Fruit fly (Drosophila melanogaster): Measurements from ENCODE around the gene CG34253.
A peak's percentile ranks its signal among the peaks of the same experiment; 100 is the strongest.

The CG34253 gene

DNA sequence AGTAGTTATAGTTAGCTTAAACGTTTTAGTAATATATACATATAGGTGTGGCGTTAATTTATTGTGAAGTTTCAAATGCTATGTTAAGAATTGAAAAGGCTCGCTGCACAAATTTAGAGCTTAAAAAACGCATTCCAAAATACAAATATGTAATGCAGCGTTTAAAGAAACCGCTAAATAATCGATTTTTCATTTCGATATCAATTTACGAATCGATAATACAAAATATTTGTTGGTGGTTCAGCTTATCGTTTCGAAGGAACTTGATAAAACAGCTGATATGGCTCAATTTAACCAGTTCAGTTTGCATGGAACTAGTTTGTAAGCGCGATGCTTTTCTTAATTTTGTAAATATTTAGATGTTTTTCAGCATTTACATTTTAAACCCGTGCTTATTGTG lies 25.5 kb upstream of the CG34253 start, which contains the start of the genes CG32195 and CG7341:
Gene CG32195 (plus strand): TSS at position 291 of the 400 bp plus-strand sequence.
Gene CG7341 (plus strand): TSS at position 291 of the 400 bp plus-strand sequence.
- TF ChIP-seq kay (GFP tag; ENCODE audit: borderline replicate concordance): no peak
- TF ChIP-seq tj (GFP tag; optimal IDR thresholded peaks at IDR 0.05): peak; percentile 2

DNA sequence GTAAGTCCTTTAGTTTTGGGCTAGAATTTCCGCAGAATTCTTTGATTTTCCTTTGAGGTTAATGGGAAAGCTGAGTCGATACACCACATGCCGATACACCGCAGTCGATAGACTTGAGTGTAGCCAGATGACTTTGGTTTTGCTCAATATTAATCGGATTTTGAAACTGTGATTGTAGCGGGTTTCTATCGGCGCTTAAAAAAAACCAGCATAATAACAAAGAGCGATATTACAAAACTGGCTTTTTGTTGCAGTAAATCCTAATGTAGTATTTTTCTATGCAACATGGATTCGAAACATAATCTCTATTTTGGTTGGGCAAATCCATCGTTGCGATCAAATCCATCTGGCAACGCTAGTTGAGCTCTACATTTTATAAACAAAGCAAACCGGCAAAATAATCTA lies 22.3 kb upstream of the CG34253 start, which contains the start of the genes Polr3D and mus304:
Gene Polr3D (minus strand): TSS at position 116 of the 405 bp plus-strand sequence.
Gene mus304 (plus strand): TSS at position 356 of the 405 bp plus-strand sequence.
- TF ChIP-seq toe (GFP tag; optimal IDR thresholded peaks at IDR 0.05) (peak; percentile 76), Crg-1 (GFP tag; optimal IDR thresholded peaks at IDR 0.05) (peak; percentile 40), CG12768 (GFP tag; optimal IDR thresholded peaks at IDR 0.05) (no peak), bab1 (GFP tag; optimal IDR thresholded peaks at IDR 0.05) (peak; percentile 29), cic (GFP tag; optimal IDR thresholded peaks at IDR 0.05) (no peak), CG14711 (tag; optimal IDR thresholded peaks at IDR 0.05) (peak; percentile 2), Mnt (GFP tag; optimal IDR thresholded peaks at IDR 0.05) (peak; percentile 50), CG1620 (GFP tag; optimal IDR thresholded peaks at IDR 0.05) (peak; percentile 29), cnc (optimal IDR thresholded peaks at IDR 0.05) (no peak), CG7101 (tag; optimal IDR thresholded peaks at IDR 0.05) (peak; percentile 21), tj (GFP tag; optimal IDR thresholded peaks at IDR 0.05) (no peak), CG11617 (GFP tag; optimal IDR thresholded peaks at IDR 0.05) (peak; percentile 7), ovo (GFP tag; optimal IDR thresholded peaks at IDR 0.05) (no peak), CG7045 (GFP tag; optimal IDR thresholded peaks at IDR 0.05) (peak; percentile 3), Clk (GFP tag; optimal IDR thresholded peaks at IDR 0.05) (no peak)

DNA sequence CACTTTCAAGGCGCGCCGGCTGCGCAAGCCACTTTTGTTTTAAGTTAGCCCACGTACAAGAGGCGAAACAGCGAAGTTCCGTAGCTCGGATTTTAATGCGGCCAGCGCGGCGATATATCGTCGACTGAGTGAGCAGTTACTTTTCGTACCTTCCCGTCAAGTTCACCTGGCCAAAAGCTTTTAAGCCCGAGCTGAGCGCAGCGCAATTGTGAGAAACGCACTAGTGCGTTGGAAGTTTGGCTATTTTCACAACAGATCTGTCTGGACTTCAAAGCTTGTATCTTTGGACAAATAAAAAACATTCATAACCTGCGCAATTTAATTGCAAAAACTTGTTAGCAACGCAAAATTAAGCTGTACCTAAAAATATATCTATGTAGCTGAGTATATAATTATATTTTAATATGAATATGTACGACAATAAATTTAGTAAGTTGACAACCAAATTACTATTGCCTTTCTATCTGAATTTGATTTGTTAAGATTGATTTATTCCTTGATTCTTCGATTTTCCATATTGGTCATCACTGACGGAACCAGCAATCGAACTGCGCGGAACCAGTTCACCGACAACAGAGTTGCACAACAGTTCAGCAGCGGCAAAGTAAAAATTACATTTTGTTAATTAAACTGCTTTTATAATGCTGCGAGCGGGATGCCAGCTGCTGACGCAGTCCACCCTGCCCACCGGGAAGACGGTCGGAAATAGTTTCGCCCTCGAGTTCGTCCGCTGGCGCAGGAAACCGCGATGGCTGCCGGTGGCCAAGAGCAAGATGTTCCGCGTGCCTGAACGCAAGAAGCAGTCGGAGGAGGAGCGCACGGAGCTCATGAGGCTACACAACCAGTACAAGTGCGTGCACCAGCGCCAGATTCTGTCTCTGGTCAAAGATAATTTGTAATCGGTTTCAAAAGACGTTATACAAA lies 19.2 kb upstream of the CG34253 start, which contains the start of the genes CG13698 and mRpS26:
Gene CG13698 (minus strand): TSS at position 129 of the 924 bp plus-strand sequence.
Gene mRpS26 (plus strand): TSS at position 559 of the 924 bp plus-strand sequence.
- TF ChIP-seq toe (GFP tag; optimal IDR thresholded peaks at IDR 0.05) (peak; percentile 73), ovo (GFP tag; optimal IDR thresholded peaks at IDR 0.05) (peak; percentile 15), Mnt (GFP tag; optimal IDR thresholded peaks at IDR 0.05) (peak; percentile 22), CG7101 (tag; optimal IDR thresholded peaks at IDR 0.05) (peak; percentile 79), CG7045 (GFP tag; optimal IDR thresholded peaks at IDR 0.05) (peak; percentile 82), CG33017 (tag; optimal IDR thresholded peaks at IDR 0.05) (peak; percentile 80), cic (GFP tag; optimal IDR thresholded peaks at IDR 0.05) (no peak), cnc (optimal IDR thresholded peaks at IDR 0.05) (no peak), CG11617 (GFP tag; optimal IDR thresholded peaks at IDR 0.05) (peak; percentile 81), Crg-1 (GFP tag; optimal IDR thresholded peaks at IDR 0.05) (peak; percentile 46), pad (GFP tag; optimal IDR thresholded peaks at IDR 0.05) (peak; percentile 59), CG5204 (GFP tag; optimal IDR thresholded peaks at IDR 0.05) (no peak), kay (GFP tag; ENCODE audit: borderline replicate concordance) (no peak), CG14711 (tag; optimal IDR thresholded peaks at IDR 0.05) (peak; percentile 78), bab1 (GFP tag; optimal IDR thresholded peaks at IDR 0.05) (peak; percentile 66), CG12768 (GFP tag; optimal IDR thresholded peaks at IDR 0.05) (peak; percentile 89), Clk (GFP tag; optimal IDR thresholded peaks at IDR 0.05) (peak; percentile 34), Hr96 (GFP tag; optimal IDR thresholded peaks at IDR 0.05) (no peak), CG1620 (GFP tag; optimal IDR thresholded peaks at IDR 0.05) (peak; percentile 58), tj (GFP tag; optimal IDR thresholded peaks at IDR 0.05) (peak; percentile 92)

DNA sequence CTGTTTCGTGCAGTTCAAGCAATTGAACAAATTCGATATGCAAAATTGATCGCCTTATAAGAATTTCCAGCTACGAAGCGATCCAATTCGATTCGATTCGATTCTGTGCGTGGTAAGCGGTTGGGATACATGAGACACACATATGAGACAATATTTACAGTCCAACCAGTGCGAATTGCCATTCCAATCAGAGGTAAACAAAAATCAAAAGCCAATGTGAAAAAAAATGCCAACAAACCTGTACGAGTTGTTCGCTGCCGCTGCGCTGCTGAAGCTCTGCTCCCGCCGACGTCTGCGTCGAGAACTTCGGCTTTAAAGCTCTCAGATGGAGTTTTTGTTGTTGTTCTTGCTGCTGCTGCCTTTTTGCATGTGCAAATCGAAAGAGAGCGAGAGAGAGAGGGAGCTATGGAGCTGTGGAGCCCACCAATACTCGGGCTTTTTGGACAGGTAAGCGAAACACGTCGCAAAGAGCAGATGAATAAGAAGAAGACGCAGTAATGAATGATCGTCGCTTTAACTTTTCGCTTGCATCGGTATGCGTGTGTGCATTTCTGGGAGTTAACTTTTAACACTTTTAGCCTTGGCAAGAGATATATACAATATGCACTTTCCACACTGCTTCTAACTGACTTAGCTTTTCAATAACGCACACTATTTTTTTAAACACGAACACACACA lies 18.4 kb upstream of the CG34253 start:
- TF ChIP-seq cic (GFP tag; optimal IDR thresholded peaks at IDR 0.05) (peak; percentile 39), Crg-1 (GFP tag; optimal IDR thresholded peaks at IDR 0.05) (no peak), tj (GFP tag; optimal IDR thresholded peaks at IDR 0.05) (peak; percentile 96)

DNA sequence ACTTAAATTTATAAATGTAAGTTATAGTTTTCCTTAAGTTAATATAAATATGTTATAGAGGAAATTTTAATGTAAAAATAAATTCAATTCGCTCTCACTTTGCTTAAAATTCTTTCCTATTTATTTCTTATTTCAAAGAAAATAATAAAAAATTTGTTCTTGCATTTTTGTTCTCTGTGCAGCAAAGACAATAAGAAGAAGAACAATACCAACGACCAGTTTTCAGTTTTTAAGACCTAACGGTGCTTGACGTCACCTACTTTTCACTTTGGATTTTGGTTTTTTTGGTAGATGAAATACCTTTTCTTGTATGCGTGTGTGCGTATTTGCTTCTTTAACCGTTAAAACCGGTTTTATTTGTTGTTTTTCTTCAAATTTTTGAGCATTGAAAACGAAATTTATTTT lies 15.0 kb upstream of the CG34253 start:
- TF ChIP-seq CG1620 (GFP tag; optimal IDR thresholded peaks at IDR 0.05) (no peak), CG11617 (GFP tag; optimal IDR thresholded peaks at IDR 0.05) (no peak), bab1 (GFP tag; optimal IDR thresholded peaks at IDR 0.05) (no peak), CG14711 (tag; optimal IDR thresholded peaks at IDR 0.05) (no peak), toe (GFP tag; optimal IDR thresholded peaks at IDR 0.05) (no peak), CG12768 (GFP tag; optimal IDR thresholded peaks at IDR 0.05) (no peak), Mnt (GFP tag; optimal IDR thresholded peaks at IDR 0.05) (no peak), Hr96 (GFP tag; optimal IDR thresholded peaks at IDR 0.05) (no peak), CG7045 (GFP tag; optimal IDR thresholded peaks at IDR 0.05) (no peak), kay (GFP tag; ENCODE audit: borderline replicate concordance) (no peak), Crg-1 (GFP tag; optimal IDR thresholded peaks at IDR 0.05) (no peak), CG33017 (tag; optimal IDR thresholded peaks at IDR 0.05) (no peak), Clk (GFP tag; optimal IDR thresholded peaks at IDR 0.05) (no peak), tj (GFP tag; optimal IDR thresholded peaks at IDR 0.05) (no peak), cic (GFP tag; optimal IDR thresholded peaks at IDR 0.05) (no peak), pad (GFP tag; optimal IDR thresholded peaks at IDR 0.05) (no peak), cnc (optimal IDR thresholded peaks at IDR 0.05) (no peak), CG7101 (tag; optimal IDR thresholded peaks at IDR 0.05) (no peak), CG5204 (GFP tag; optimal IDR thresholded peaks at IDR 0.05) (no peak), ovo (GFP tag; optimal IDR thresholded peaks at IDR 0.05) (no peak)

Data from whole organism, adult.